Worm (Caenorhabditis elegans): Measurements from ENCODE around the gene Y43B11AR.3.

- TF ChIP-seq snpc-4 (tag; optimal IDR thresholded peaks at IDR 0.05): no peak
- TF ChIP-seq sea-2 (GFP tag; optimal IDR thresholded peaks at IDR 0.05): no peak
- no peak for TF ChIP-seq unc-62 (GFP tag; optimal IDR thresholded peaks at IDR 0.05)
- TF ChIP-seq lin-15B (tag; optimal IDR thresholded peaks at IDR 0.05): no peak
- TF ChIP-seq nhr-237 (tag; optimal IDR thresholded peaks at IDR 0.05): no peak
- no peak for TF ChIP-seq nhr-23 (tag; optimal IDR thresholded peaks at IDR 0.05)
- TF ChIP-seq ceh-9 (tag; optimal IDR thresholded peaks at IDR 0.05): no peak
- no peak for TF ChIP-seq fkh-10 (GFP tag; optimal IDR thresholded peaks at IDR 0.05)
- TF ChIP-seq unc-39 (tag; optimal IDR thresholded peaks at IDR 0.05): no peak
- TF ChIP-seq ama-1 (optimal IDR thresholded peaks at IDR 0.05): no peak
- no peak for TF ChIP-seq nhr-25 (tag; optimal IDR thresholded peaks at IDR 0.05)
- no peak for TF ChIP-seq nhr-77 (tag; optimal IDR thresholded peaks at IDR 0.05)
Observed at ce11 chrIV:7098509-7099065, 15.1 kb upstream of the Y43B11AR.3 start, which contains the start of gene ZC477.4.

All from whole organism, L3 larva.